Worm (Caenorhabditis elegans) whole organism, L2 larva: ENCODE measurements around the gene npp-27.

ENCODE experiments used
- C34F6.9 ChIP-seq: fragments of 150-350 bp; optimal IDR thresholded peaks from 2 replicates; lab custom pipeline; 2014; ENCODE audit warnings: missing biosample characterization, missing genetic modification characterization
- F13H6.1 ChIP-seq: sonication (generic microtip); optimal IDR thresholded peaks from 2 replicates; lab custom pipeline; 2016; ENCODE audit warnings: missing genetic modification characterization, missing compliant biosample characterization
- R02D3.7 ChIP-seq: fragments of 150-350 bp; optimal IDR thresholded peaks from 2 replicates; lab custom pipeline; 2014; ENCODE audit warnings: missing biosample characterization, missing genetic modification characterization
- aly-2 ChIP-seq: fragments of 150-350 bp; optimal IDR thresholded peaks from 2 replicates; lab custom pipeline; 2014; ENCODE audit warnings: missing biosample characterization, missing genetic modification characterization
- ama-1 ChIP-seq: fragments of 150-350 bp; optimal IDR thresholded peaks from 2 replicates; lab custom pipeline; 2018; ENCODE audit warnings: inconsistent platforms
- blmp-1 ChIP-seq: sonication (generic microtip); optimal IDR thresholded peaks from 2 replicates; lab custom pipeline; 2017; ENCODE audit warnings: missing genetic modification characterization, mild to moderate bottlenecking, missing compliant biosample characterization, antibody characterized with exemption, moderate library complexity; ENCODE audit not compliant: insufficient read depth
- ceh-16 ChIP-seq: fragments of 150-350 bp; optimal IDR thresholded peaks from 2 replicates; lab custom pipeline; 2014; ENCODE audit warnings: missing biosample characterization, missing genetic modification characterization
- ceh-82 ChIP-seq: fragments of 150-350 bp; optimal IDR thresholded peaks from 2 replicates; lab custom pipeline; 2014; ENCODE audit warnings: missing biosample characterization, missing genetic modification characterization
- crh-2 ChIP-seq: sonication (generic microtip); optimal IDR thresholded peaks from 2 replicates; lab custom pipeline; 2017; ENCODE audit warnings: missing biosample characterization, missing genetic modification characterization
- dmd-4 ChIP-seq: sonication (generic microtip); optimal IDR thresholded peaks from 2 replicates; lab custom pipeline; 2017; ENCODE audit warnings: missing biosample characterization, missing genetic modification characterization
- elt-1 ChIP-seq: fragments of 150-350 bp; optimal IDR thresholded peaks from 2 replicates; lab custom pipeline; 2014; ENCODE audit warnings: missing biosample characterization, missing genetic modification characterization
- elt-3 ChIP-seq: sonication (generic microtip); optimal IDR thresholded peaks from 2 replicates; lab custom pipeline; 2017; ENCODE audit warnings: missing biosample characterization, missing genetic modification characterization
- fos-1 ChIP-seq: fragments of 150-350 bp; optimal IDR thresholded peaks from 2 replicates; lab custom pipeline; 2014; ENCODE audit warnings: missing biosample characterization, missing genetic modification characterization
- gmeb-1 ChIP-seq: fragments of 150-350 bp; optimal IDR thresholded peaks from 2 replicates; lab custom pipeline; 2014; ENCODE audit warnings: missing biosample characterization, missing genetic modification characterization
- lin-11 ChIP-seq: fragments of 150-350 bp; sonication (generic microtip); optimal IDR thresholded peaks from 2 replicates; lab custom pipeline; 2014; ENCODE audit warnings: missing biosample characterization, missing genetic modification characterization, inconsistent platforms, mixed read lengths
- lin-13 ChIP-seq: fragments of 150-350 bp; optimal IDR thresholded peaks from 2 replicates; lab custom pipeline; 2014; ENCODE audit warnings: missing biosample characterization, missing genetic modification reagents, missing genetic modification characterization
- lin-39 ChIP-seq: fragments of 150-350 bp; optimal IDR thresholded peaks from 2 replicates; lab custom pipeline; 2014; ENCODE audit warnings: missing biosample characterization, missing genetic modification reagents, missing genetic modification characterization
- mab-5 ChIP-seq: fragments of 150-350 bp; optimal IDR thresholded peaks from 2 replicates; lab custom pipeline; 2014; ENCODE audit warnings: missing biosample characterization, missing genetic modification characterization
- mdl-1 ChIP-seq, 2 experiments: fragments of 150-350 bp in 1 of 2; sonication (generic microtip) in 1 of 2; optimal IDR thresholded peaks; 2 replicates each; lab custom pipeline; 2017; ENCODE audit warnings: missing biosample characterization in 2 of 2, missing genetic modification characterization in 2 of 2
- nhr-10 ChIP-seq: sonication (generic microtip); optimal IDR thresholded peaks from 2 replicates; lab custom pipeline; 2017; ENCODE audit warnings: missing biosample characterization, missing genetic modification characterization
- nhr-11 ChIP-seq: fragments of 150-350 bp; optimal IDR thresholded peaks from 2 replicates; lab custom pipeline; 2014; ENCODE audit warnings: missing biosample characterization, missing genetic modification characterization
- nhr-12 ChIP-seq: fragments of 150-350 bp; optimal IDR thresholded peaks from 2 replicates; lab custom pipeline; 2014; ENCODE audit warnings: missing biosample characterization, missing genetic modification characterization
- nhr-21 ChIP-seq: fragments of 150-350 bp; optimal IDR thresholded peaks from 2 replicates; lab custom pipeline; 2014; ENCODE audit warnings: missing biosample characterization, missing genetic modification characterization
- nhr-23 ChIP-seq: fragments of 150-350 bp; optimal IDR thresholded peaks from 2 replicates; lab custom pipeline; 2014; ENCODE audit warnings: missing biosample characterization, missing genetic modification reagents, missing genetic modification characterization
- nhr-237 ChIP-seq: fragments of 150-350 bp; optimal IDR thresholded peaks from 2 replicates; lab custom pipeline; 2014; ENCODE audit warnings: missing biosample characterization, missing genetic modification characterization
- nhr-6 ChIP-seq: fragments of 150-350 bp; optimal IDR thresholded peaks from 2 replicates; lab custom pipeline; 2014; ENCODE audit warnings: missing biosample characterization, missing genetic modification characterization
- nhr-77 ChIP-seq: fragments of 150-350 bp; optimal IDR thresholded peaks from 2 replicates; lab custom pipeline; 2014; ENCODE audit warnings: missing biosample characterization, missing genetic modification characterization
- sem-4 ChIP-seq: fragments of 150-350 bp; optimal IDR thresholded peaks from 2 replicates; lab custom pipeline; 2014; ENCODE audit warnings: missing biosample characterization, missing genetic modification reagents, missing genetic modification characterization
- skn-1 ChIP-seq: sonication (generic microtip); optimal IDR thresholded peaks from 2 replicates; lab custom pipeline; 2017; ENCODE audit warnings: missing biosample characterization, missing genetic modification characterization
- sma-3 ChIP-seq: sonication (generic microtip); optimal IDR thresholded peaks from 2 replicates; lab custom pipeline; 2016; ENCODE audit warnings: missing genetic modification reagents, missing genetic modification characterization, missing compliant biosample characterization
- snpc-4 ChIP-seq: fragments of 150-350 bp; optimal IDR thresholded peaks from 2 replicates; lab custom pipeline; 2014; ENCODE audit warnings: missing biosample characterization, missing genetic modification characterization
- unc-55 ChIP-seq: fragments of 150-350 bp; sonication (generic microtip); optimal IDR thresholded peaks from 3 replicates; lab custom pipeline; 2014; ENCODE audit warnings: missing biosample characterization, missing genetic modification reagents, missing genetic modification characterization
- unc-62 ChIP-seq: fragments of 150-350 bp; optimal IDR thresholded peaks from 2 replicates; lab custom pipeline; 2014; ENCODE audit warnings: missing biosample characterization, missing genetic modification reagents, missing genetic modification characterization
- zag-1 ChIP-seq: fragments of 150-350 bp; optimal IDR thresholded peaks from 2 replicates; lab custom pipeline; 2014; ENCODE audit warnings: missing biosample characterization, missing genetic modification characterization
- ztf-11 ChIP-seq: sonication (generic microtip); optimal IDR thresholded peaks from 2 replicates; lab custom pipeline; 2017; ENCODE audit warnings: missing biosample characterization, missing genetic modification characterization
- ztf-4 ChIP-seq: fragments of 150-350 bp; optimal IDR thresholded peaks from 2 replicates; lab custom pipeline; 2014; ENCODE audit warnings: missing biosample characterization, missing genetic modification characterization

npp-27 gene

ce11 chrIV:7879017-7879416 lies 31.0 kb downstream of the npp-27 start, which contains the start of gene srt-73:
Gene srt-73, plus strand, starts transcription at chrIV:7879317.
- TF ChIP-seq zag-1 (tag; lab: Kevin White, UChicago), result no peak
- no peak for TF ChIP-seq blmp-1 (tag; lab: Kevin White, UChicago)
- TF ChIP-seq elt-3 (tag; lab: Kevin White, UChicago), result no peak

ce11 chrIV:7877781-7878180 lies 32.3 kb downstream of the npp-27 start, which contains the start of gene kin-26:
Gene kin-26, minus strand, starts transcription at chrIV:7877881.
- TF ChIP-seq snpc-4 (no peak), nhr-12 (tag; lab: Kevin White, UChicago) (no peak), dmd-4 (tag; lab: Kevin White, UChicago) (no peak), fos-1 (tag; lab: Kevin White, UChicago) (no peak), nhr-23 (tag; lab: Kevin White, UChicago) (no peak), skn-1 (tag; lab: Kevin White, UChicago) (no peak), ceh-16 (tag; lab: Kevin White, UChicago) (no peak)

- TF ChIP-seq gmeb-1 (tag; lab: Kevin White, UChicago) (no peak), snpc-4 (no peak), lin-13 (GFP tag; lab: Kevin White, UChicago) (no peak), sem-4 (tag; lab: Kevin White, UChicago) (no peak), ama-1 (no peak), mab-5 (tag; lab: Kevin White, UChicago) (no peak), R02D3.7 (no peak), nhr-21 (tag; lab: Kevin White, UChicago) (no peak), elt-3 (tag; lab: Kevin White, UChicago) (no peak), nhr-23 (tag; lab: Kevin White, UChicago) (no peak), skn-1 (tag; lab: Kevin White, UChicago) (no peak), elt-1 (tag; lab: Kevin White, UChicago) (no peak)
Measured at ce11 chrIV:7877255-7877654, 32.8 kb downstream of the npp-27 start.

- TF ChIP-seq mdl-1 (tag; optimal IDR thresholded peaks at IDR 0.05; lab: Kevin White, UChicago) (no peak), nhr-23 (tag; lab: Kevin White, UChicago) (no peak), R02D3.7 (no peak), skn-1 (tag; lab: Kevin White, UChicago) (no peak), nhr-11 (tag; lab: Kevin White, UChicago) (no peak), aly-2 (tag; lab: Kevin White, UChicago) (no peak), crh-2 (tag; lab: Kevin White, UChicago) (no peak), dmd-4 (tag; lab: Kevin White, UChicago) (no peak), C34F6.9 (tag; lab: Kevin White, UChicago) (no peak), lin-39 (no peak), ama-1 (no peak), F13H6.1 (tag; lab: Kevin White, UChicago) (no peak), sem-4 (tag; lab: Kevin White, UChicago) (no peak), lin-11 (tag; lab: Kevin White, UChicago) (no peak), unc-62 (GFP tag; lab: Kevin White, UChicago) (no peak)
Measured at ce11 chrIV:7870451-7870850, 39.6 kb downstream of the npp-27 start, which contains the start of gene T06C10.3. Gene T06C10.3, plus strand, starts transcription at chrIV:7870751.

- no peak for TF ChIP-seq unc-55 (GFP tag; lab: Kevin White, UChicago)
- TF ChIP-seq elt-1 (tag; lab: Kevin White, UChicago), result no peak
- no peak for TF ChIP-seq lin-39
- no peak for TF ChIP-seq lin-13 (GFP tag; lab: Kevin White, UChicago)
- no peak for TF ChIP-seq ztf-11 (tag; lab: Kevin White, UChicago)
- TF ChIP-seq nhr-77 (tag; lab: Kevin White, UChicago), result no peak
- TF ChIP-seq mdl-1 (tag; optimal IDR thresholded peaks at IDR 0.05; lab: Kevin White, UChicago), result no peak
- no peak for TF ChIP-seq ceh-82 (tag; lab: Kevin White, UChicago)
- TF ChIP-seq ceh-16 (tag; lab: Kevin White, UChicago), result no peak
- no peak for TF ChIP-seq sma-3 (GFP tag; lab: Kevin White, UChicago)
- no peak for TF ChIP-seq R02D3.7
- no peak for TF ChIP-seq ztf-4 (tag; lab: Kevin White, UChicago)
- no peak for TF ChIP-seq nhr-6 (tag; lab: Kevin White, UChicago)
- no peak for TF ChIP-seq nhr-12 (tag; lab: Kevin White, UChicago)
- TF ChIP-seq nhr-237 (tag; lab: Kevin White, UChicago), result no peak
- no peak for TF ChIP-seq snpc-4
- TF ChIP-seq blmp-1 (tag; lab: Kevin White, UChicago), result no peak
- no peak for TF ChIP-seq F13H6.1 (tag; lab: Kevin White, UChicago)
- TF ChIP-seq nhr-10 (tag; lab: Kevin White, UChicago), result no peak
- TF ChIP-seq, all 48 proteins: peak for 0
Measured at ce11 chrIV:7868607-7869006, 41.4 kb downstream of the npp-27 start, which contains the start of gene flp-10. Gene flp-10, plus strand, starts transcription at chrIV:7868907.
